Worm (Caenorhabditis elegans) whole organism, L2 larva: ENCODE measurements around the gene rhgf-1.

Source experiments
- R02D3.7 ChIP-seq: fragments of 150-350 bp; optimal IDR thresholded peaks from 2 replicates; lab custom pipeline; 2014; ENCODE audit warnings: missing biosample characterization, missing genetic modification characterization
- ZK546.5 ChIP-seq: sonication (generic microtip); optimal IDR thresholded peaks from 2 replicates; lab custom pipeline; 2017; ENCODE audit warnings: missing biosample characterization, missing genetic modification characterization
- ama-1 ChIP-seq: fragments of 150-350 bp; optimal IDR thresholded peaks from 2 replicates; lab custom pipeline; 2018; ENCODE audit warnings: inconsistent platforms
- ceh-16 ChIP-seq: fragments of 150-350 bp; optimal IDR thresholded peaks from 2 replicates; lab custom pipeline; 2014; ENCODE audit warnings: missing biosample characterization, missing genetic modification characterization
- egl-27 ChIP-seq: sonication (generic microtip); optimal IDR thresholded peaks from 3 replicates; lab custom pipeline; 2017; ENCODE audit warnings: missing biosample characterization, missing genetic modification reagents, missing genetic modification characterization
- lin-13 ChIP-seq: fragments of 150-350 bp; optimal IDR thresholded peaks from 2 replicates; lab custom pipeline; 2014; ENCODE audit warnings: missing biosample characterization, missing genetic modification reagents, missing genetic modification characterization
- nhr-12 ChIP-seq: fragments of 150-350 bp; optimal IDR thresholded peaks from 2 replicates; lab custom pipeline; 2014; ENCODE audit warnings: missing biosample characterization, missing genetic modification characterization
- ztf-11 ChIP-seq: sonication (generic microtip); optimal IDR thresholded peaks from 2 replicates; lab custom pipeline; 2017; ENCODE audit warnings: missing biosample characterization, missing genetic modification characterization

DNA sequence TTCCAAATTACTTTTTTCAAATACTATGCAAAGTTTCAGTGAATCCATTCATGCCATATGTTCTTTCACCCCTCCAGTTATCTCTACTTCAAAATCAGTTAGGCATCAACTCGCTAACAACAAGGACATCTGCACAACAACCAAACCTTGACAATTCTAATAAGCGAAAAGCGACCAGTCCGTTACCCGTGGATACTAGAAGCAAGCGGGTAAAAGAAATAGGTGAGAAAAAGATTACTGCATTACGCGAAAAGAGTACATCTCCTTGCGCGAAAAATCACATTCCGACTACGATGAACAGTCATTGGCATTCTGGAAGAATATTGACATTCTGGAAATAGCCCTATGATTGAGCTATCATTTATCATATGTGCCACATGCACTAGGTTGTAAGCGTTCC, 44.5 kb upstream of the rhgf-1 start:
- TF ChIP-seq ceh-16 (tag; lab: Kevin White, UChicago), result no peak
- no peak for TF ChIP-seq ZK546.5 (tag; lab: Kevin White, UChicago)
- TF ChIP-seq egl-27 (tag; lab: Kevin White, UChicago), result no peak
- no peak for TF ChIP-seq ama-1 (lab: Kevin White, UChicago)
- TF ChIP-seq R02D3.7 (tag; lab: Kevin White, UChicago), result no peak
- no peak for TF ChIP-seq lin-13
- TF ChIP-seq nhr-12 (tag; lab: Kevin White, UChicago), result no peak
- no peak for TF ChIP-seq ztf-11 (tag; lab: Kevin White, UChicago)
